Fruit fly (Drosophila melanogaster): Measurements from ENCODE around the gene CG31921.
A peak's percentile ranks its signal among the peaks of the same experiment; 100 is the strongest.

The CG31921 gene

dm6 chr2L:321148-321547, 11.0 kb downstream of the CG31921 start, which contains the start of gene CG11911:
CG11911 (minus strand) TSS chr2L:321248.
- no peak for TF ChIP-seq CG7101 (tag; optimal IDR thresholded peaks at IDR 0.05)
- TF ChIP-seq CG5204 (GFP tag; optimal IDR thresholded peaks at IDR 0.05): no peak
- TF ChIP-seq Hr96 (GFP tag; optimal IDR thresholded peaks at IDR 0.05): no peak
- no peak for TF ChIP-seq CG14711 (tag; optimal IDR thresholded peaks at IDR 0.05)
- TF ChIP-seq CG7045 (GFP tag; optimal IDR thresholded peaks at IDR 0.05): no peak
- no peak for TF ChIP-seq CG33017 (tag; optimal IDR thresholded peaks at IDR 0.05)
- no peak for TF ChIP-seq bab1 (GFP tag; optimal IDR thresholded peaks at IDR 0.05)
- no peak for TF ChIP-seq Mnt (GFP tag; optimal IDR thresholded peaks at IDR 0.05)
- TF ChIP-seq pad (GFP tag; optimal IDR thresholded peaks at IDR 0.05): no peak
- TF ChIP-seq CG12768 (GFP tag; optimal IDR thresholded peaks at IDR 0.05): no peak
- no peak for TF ChIP-seq ovo (GFP tag; optimal IDR thresholded peaks at IDR 0.05)
- TF ChIP-seq cnc (optimal IDR thresholded peaks at IDR 0.05): no peak
- TF ChIP-seq kay (GFP tag; ENCODE audit: borderline replicate concordance): no peak
- TF ChIP-seq tj (GFP tag; optimal IDR thresholded peaks at IDR 0.05): no peak
- TF ChIP-seq Clk (GFP tag; optimal IDR thresholded peaks at IDR 0.05): no peak
- no peak for TF ChIP-seq Crg-1 (GFP tag; optimal IDR thresholded peaks at IDR 0.05)
- no peak for TF ChIP-seq toe (GFP tag; optimal IDR thresholded peaks at IDR 0.05)
- TF ChIP-seq cic (GFP tag; optimal IDR thresholded peaks at IDR 0.05): no peak
- no peak for TF ChIP-seq CG11617 (GFP tag; optimal IDR thresholded peaks at IDR 0.05)
- TF ChIP-seq CG1620 (GFP tag; optimal IDR thresholded peaks at IDR 0.05): no peak

dm6 chr2L:319745-320144, 12.4 kb downstream of the CG31921 start:
- no peak for TF ChIP-seq bab1 (GFP tag; optimal IDR thresholded peaks at IDR 0.05)
- TF ChIP-seq CG7101 (tag; optimal IDR thresholded peaks at IDR 0.05): no peak
- peak; percentile 35 for TF ChIP-seq kay (GFP tag; ENCODE audit: borderline replicate concordance)
- no peak for TF ChIP-seq cnc (optimal IDR thresholded peaks at IDR 0.05)
- TF ChIP-seq cic (GFP tag; optimal IDR thresholded peaks at IDR 0.05): peak; percentile 8
- no peak for TF ChIP-seq CG1620 (GFP tag; optimal IDR thresholded peaks at IDR 0.05)

dm6 chr2L:319159-319558, 13.0 kb downstream of the CG31921 start, which contains the start of gene CG11912:
CG11912 (minus strand) TSS chr2L:319259.
- TF ChIP-seq Mnt (GFP tag; optimal IDR thresholded peaks at IDR 0.05) (no peak), Hr96 (GFP tag; optimal IDR thresholded peaks at IDR 0.05) (no peak), CG1620 (GFP tag; optimal IDR thresholded peaks at IDR 0.05) (no peak), CG7101 (tag; optimal IDR thresholded peaks at IDR 0.05) (no peak), CG11617 (GFP tag; optimal IDR thresholded peaks at IDR 0.05) (no peak), Clk (GFP tag; optimal IDR thresholded peaks at IDR 0.05) (no peak), cic (GFP tag; optimal IDR thresholded peaks at IDR 0.05) (no peak), CG14711 (tag; optimal IDR thresholded peaks at IDR 0.05) (no peak), cnc (optimal IDR thresholded peaks at IDR 0.05) (no peak), kay (GFP tag; ENCODE audit: borderline replicate concordance) (no peak), CG5204 (GFP tag; optimal IDR thresholded peaks at IDR 0.05) (no peak), ovo (GFP tag; optimal IDR thresholded peaks at IDR 0.05) (no peak), tj (GFP tag; optimal IDR thresholded peaks at IDR 0.05) (no peak), pad (GFP tag; optimal IDR thresholded peaks at IDR 0.05) (no peak), bab1 (GFP tag; optimal IDR thresholded peaks at IDR 0.05) (no peak), CG7045 (GFP tag; optimal IDR thresholded peaks at IDR 0.05) (no peak), toe (GFP tag; optimal IDR thresholded peaks at IDR 0.05) (no peak)

- TF ChIP-seq Mnt (GFP tag; optimal IDR thresholded peaks at IDR 0.05) (no peak), cic (GFP tag; optimal IDR thresholded peaks at IDR 0.05) (peak; percentile 50), Crg-1 (GFP tag; optimal IDR thresholded peaks at IDR 0.05) (no peak), bab1 (GFP tag; optimal IDR thresholded peaks at IDR 0.05) (no peak), kay (GFP tag; ENCODE audit: borderline replicate concordance) (peak; percentile 47), ovo (GFP tag; optimal IDR thresholded peaks at IDR 0.05) (peak; percentile 26), cnc (optimal IDR thresholded peaks at IDR 0.05) (no peak), toe (GFP tag; optimal IDR thresholded peaks at IDR 0.05) (no peak), CG12768 (GFP tag; optimal IDR thresholded peaks at IDR 0.05) (peak; percentile 70), Clk (GFP tag; optimal IDR thresholded peaks at IDR 0.05) (no peak), pad (GFP tag; optimal IDR thresholded peaks at IDR 0.05) (peak; percentile 17), CG7045 (GFP tag; optimal IDR thresholded peaks at IDR 0.05) (no peak), CG1620 (GFP tag; optimal IDR thresholded peaks at IDR 0.05) (no peak), CG14711 (tag; optimal IDR thresholded peaks at IDR 0.05) (no peak), CG33017 (tag; optimal IDR thresholded peaks at IDR 0.05) (no peak), CG5204 (GFP tag; optimal IDR thresholded peaks at IDR 0.05) (no peak), tj (GFP tag; optimal IDR thresholded peaks at IDR 0.05) (peak; percentile 20), Hr96 (GFP tag; optimal IDR thresholded peaks at IDR 0.05) (no peak), CG7101 (tag; optimal IDR thresholded peaks at IDR 0.05) (no peak), CG11617 (GFP tag; optimal IDR thresholded peaks at IDR 0.05) (no peak)
These were observed 22.2 kb downstream of the CG31921 start for dm6 chr2L:309812-310431.

- TF ChIP-seq CG7101 (tag; optimal IDR thresholded peaks at IDR 0.05): peak; percentile 21
- no peak for TF ChIP-seq CG14711 (tag; optimal IDR thresholded peaks at IDR 0.05)
- TF ChIP-seq ovo (GFP tag; optimal IDR thresholded peaks at IDR 0.05): no peak
- TF ChIP-seq bab1 (GFP tag; optimal IDR thresholded peaks at IDR 0.05): peak; percentile 31
- peak; percentile 11 for TF ChIP-seq toe (GFP tag; optimal IDR thresholded peaks at IDR 0.05)
- TF ChIP-seq Mnt (GFP tag; optimal IDR thresholded peaks at IDR 0.05): no peak
- TF ChIP-seq CG33017 (tag; optimal IDR thresholded peaks at IDR 0.05): peak; percentile 7
- TF ChIP-seq tj (GFP tag; optimal IDR thresholded peaks at IDR 0.05): no peak
- TF ChIP-seq CG5204 (GFP tag; optimal IDR thresholded peaks at IDR 0.05): no peak
- no peak for TF ChIP-seq CG12768 (GFP tag; optimal IDR thresholded peaks at IDR 0.05)
These were observed 23.0 kb downstream of the CG31921 start for dm6 chr2L:309177-309576.

- TF ChIP-seq Clk (GFP tag; optimal IDR thresholded peaks at IDR 0.05): no peak
- no peak for TF ChIP-seq bab1 (GFP tag; optimal IDR thresholded peaks at IDR 0.05)
- TF ChIP-seq CG7045 (GFP tag; optimal IDR thresholded peaks at IDR 0.05): no peak
- TF ChIP-seq cnc (optimal IDR thresholded peaks at IDR 0.05): no peak
- no peak for TF ChIP-seq kay (GFP tag; ENCODE audit: borderline replicate concordance)
- no peak for TF ChIP-seq toe (GFP tag; optimal IDR thresholded peaks at IDR 0.05)
- TF ChIP-seq Crg-1 (GFP tag; optimal IDR thresholded peaks at IDR 0.05): no peak
- no peak for TF ChIP-seq CG7101 (tag; optimal IDR thresholded peaks at IDR 0.05)
- no peak for TF ChIP-seq CG33017 (tag; optimal IDR thresholded peaks at IDR 0.05)
- TF ChIP-seq Mnt (GFP tag; optimal IDR thresholded peaks at IDR 0.05): no peak
These were observed 23.9 kb downstream of the CG31921 start for dm6 chr2L:308194-308706.
